Worm (Caenorhabditis elegans) whole organism, L4/young adult: ENCODE measurements around the gene srd-48.

Experiments
- W03F9.2 ChIP-seq: fragments of 150-350 bp; optimal IDR thresholded peaks from 2 replicates; lab custom pipeline; 2014; ENCODE audit warnings: missing biosample characterization, missing genetic modification characterization
- dao-5 ChIP-seq: sonication (generic microtip); optimal IDR thresholded peaks from 2 replicates; lab custom pipeline; 2016; ENCODE audit warnings: missing genotype, missing genetic modification characterization, moderate library complexity, missing compliant biosample characterization
- him-1 ChIP-seq: sonication (generic microtip); optimal IDR thresholded peaks from 2 replicates; lab custom pipeline; 2016; ENCODE audit warnings: missing genotype, missing genetic modification reagents, missing genetic modification characterization, missing compliant biosample characterization

ce11 chrX:12371321-12371720 is 35.4 kb downstream of the srd-48 start, which contains the start of gene rif-1.2:
- no peak for TF ChIP-seq W03F9.2 (tag; lab: Kevin White, UChicago)
- no peak for TF ChIP-seq dao-5 (tag; lab: Kevin White, UChicago)
- TF ChIP-seq him-1 (tag; lab: Kevin White, UChicago): no peak
